Fruit fly (Drosophila melanogaster): ENCODE measurements around the gene CG15369.

CG15369 gene

dm6 chrX:9210787-9211186, 5.9 kb upstream of the CG15369 start, which contains the start of gene SmydA-9:
TSS of gene SmydA-9 (minus strand) at chrX:9210887.
- TF ChIP-seq h (optimal IDR thresholded peaks at IDR 0.05) (no peak), insv (optimal IDR thresholded peaks at IDR 0.05) (no peak), ttk (optimal IDR thresholded peaks at IDR 0.05) (no peak), Sin3A (optimal IDR thresholded peaks at IDR 0.05) (no peak), psq (optimal IDR thresholded peaks at IDR 0.05) (no peak), Myc (optimal IDR thresholded peaks at IDR 0.05) (no peak)

- no peak for TF ChIP-seq ttk (optimal IDR thresholded peaks at IDR 0.05)
- TF ChIP-seq Myc (optimal IDR thresholded peaks at IDR 0.05), result no peak
- no peak for TF ChIP-seq h (optimal IDR thresholded peaks at IDR 0.05)
- TF ChIP-seq psq (optimal IDR thresholded peaks at IDR 0.05), result no peak
- no peak for TF ChIP-seq insv (optimal IDR thresholded peaks at IDR 0.05)
- TF ChIP-seq Sin3A (optimal IDR thresholded peaks at IDR 0.05), result no peak
These were observed 2.1 kb upstream of the CG15369 start, which contains the start of gene Obp8a for dm6 chrX:9214576-9214975. TSS of gene Obp8a (plus strand) at chrX:9214876.

dm6 chrX:9215485-9215884, 1.2 kb upstream of the CG15369 start, which contains the start of gene CG15368:
TSS of gene CG15368 (plus strand) at chrX:9215785.
- no peak for TF ChIP-seq Myc (optimal IDR thresholded peaks at IDR 0.05)
- TF ChIP-seq Sin3A (optimal IDR thresholded peaks at IDR 0.05), result no peak
- TF ChIP-seq insv (optimal IDR thresholded peaks at IDR 0.05), result no peak
- no peak for TF ChIP-seq psq (optimal IDR thresholded peaks at IDR 0.05)
- TF ChIP-seq h (optimal IDR thresholded peaks at IDR 0.05), result no peak
- no peak for TF ChIP-seq ttk (optimal IDR thresholded peaks at IDR 0.05)

dm6 chrX:9220434-9220833, 3.8 kb downstream of the CG15369 start:
- TF ChIP-seq ttk (optimal IDR thresholded peaks at IDR 0.05) (no peak), h (optimal IDR thresholded peaks at IDR 0.05) (no peak), insv (optimal IDR thresholded peaks at IDR 0.05) (no peak), Myc (optimal IDR thresholded peaks at IDR 0.05) (no peak), Sin3A (optimal IDR thresholded peaks at IDR 0.05) (no peak), psq (optimal IDR thresholded peaks at IDR 0.05) (no peak)

dm6 chrX:9223182-9223581, 6.5 kb downstream of the CG15369 start, which contains the start of gene t:
TSS of gene t (minus strand) at chrX:9223257.
- no peak for TF ChIP-seq ttk (optimal IDR thresholded peaks at IDR 0.05)
- no peak for TF ChIP-seq h (optimal IDR thresholded peaks at IDR 0.05)
- TF ChIP-seq Sin3A (optimal IDR thresholded peaks at IDR 0.05), result no peak
- no peak for TF ChIP-seq psq (optimal IDR thresholded peaks at IDR 0.05)
- no peak for TF ChIP-seq Myc (optimal IDR thresholded peaks at IDR 0.05)
- no peak for TF ChIP-seq insv (optimal IDR thresholded peaks at IDR 0.05)

dm6 chrX:9224423-9224822, 7.8 kb downstream of the CG15369 start:
- TF ChIP-seq ttk (optimal IDR thresholded peaks at IDR 0.05) (no peak), Sin3A (optimal IDR thresholded peaks at IDR 0.05) (no peak), psq (optimal IDR thresholded peaks at IDR 0.05) (no peak), insv (optimal IDR thresholded peaks at IDR 0.05) (no peak)

- TF ChIP-seq psq (optimal IDR thresholded peaks at IDR 0.05) (no peak), Myc (optimal IDR thresholded peaks at IDR 0.05) (no peak), ttk (optimal IDR thresholded peaks at IDR 0.05) (no peak), insv (optimal IDR thresholded peaks at IDR 0.05) (no peak), Sin3A (optimal IDR thresholded peaks at IDR 0.05) (no peak), h (optimal IDR thresholded peaks at IDR 0.05) (no peak)
These were observed 8.5 kb downstream of the CG15369 start, which contains the start of gene CG15370 for dm6 chrX:9225137-9225536. TSS of gene CG15370 (plus strand) at chrX:9225437.

dm6 chrX:9226837-9227236, 10.2 kb downstream of the CG15369 start, which contains the start of gene Gr8a:
TSS of gene Gr8a (plus strand) at chrX:9227137.
- TF ChIP-seq ttk (optimal IDR thresholded peaks at IDR 0.05), result no peak
- no peak for TF ChIP-seq Myc (optimal IDR thresholded peaks at IDR 0.05)
- no peak for TF ChIP-seq h (optimal IDR thresholded peaks at IDR 0.05)
- TF ChIP-seq insv (optimal IDR thresholded peaks at IDR 0.05), result no peak
- no peak for TF ChIP-seq psq (optimal IDR thresholded peaks at IDR 0.05)
- TF ChIP-seq Sin3A (optimal IDR thresholded peaks at IDR 0.05), result no peak

dm6 chrX:9232199-9232598, 15.5 kb downstream of the CG15369 start, which contains the start of gene CG12121:
TSS of gene CG12121 (minus strand) at chrX:9232378.
- TF ChIP-seq ttk (optimal IDR thresholded peaks at IDR 0.05) (no peak), h (optimal IDR thresholded peaks at IDR 0.05) (no peak), Myc (optimal IDR thresholded peaks at IDR 0.05) (no peak), insv (optimal IDR thresholded peaks at IDR 0.05) (no peak), psq (optimal IDR thresholded peaks at IDR 0.05) (no peak), Sin3A (optimal IDR thresholded peaks at IDR 0.05) (no peak)

dm6 chrX:9236485-9236884, 19.8 kb downstream of the CG15369 start, which contains the start of gene Ir8a:
TSS of gene Ir8a (minus strand) at chrX:9236585.
- no peak for TF ChIP-seq ttk (optimal IDR thresholded peaks at IDR 0.05)
- TF ChIP-seq h (optimal IDR thresholded peaks at IDR 0.05), result no peak
- no peak for TF ChIP-seq insv (optimal IDR thresholded peaks at IDR 0.05)
- no peak for TF ChIP-seq Sin3A (optimal IDR thresholded peaks at IDR 0.05)
- no peak for TF ChIP-seq psq (optimal IDR thresholded peaks at IDR 0.05)
- TF ChIP-seq Myc (optimal IDR thresholded peaks at IDR 0.05), result no peak

- TF ChIP-seq ttk (optimal IDR thresholded peaks at IDR 0.05) (no peak), Myc (optimal IDR thresholded peaks at IDR 0.05) (no peak), Sin3A (optimal IDR thresholded peaks at IDR 0.05) (no peak)
These were observed 26.8 kb downstream of the CG15369 start, which contains the start of the genes mxc and Larp7 for dm6 chrX:9243417-9243884. TSS of gene mxc (minus strand) at chrX:9243467. TSS of gene Larp7 (plus strand) at chrX:9243817.

dm6 chrX:9247171-9247783, 30.6 kb downstream of the CG15369 start, which contains the start of the genes amx and Dsor1:
TSS of gene amx (minus strand) at chrX:9247336.
TSS of gene Dsor1 (plus strand) at chrX:9247342.
- TF ChIP-seq h (optimal IDR thresholded peaks at IDR 0.05) (no peak), Myc (optimal IDR thresholded peaks at IDR 0.05) (no peak), Sin3A (optimal IDR thresholded peaks at IDR 0.05) (no peak), insv (optimal IDR thresholded peaks at IDR 0.05) (no peak), ttk (optimal IDR thresholded peaks at IDR 0.05) (no peak), psq (optimal IDR thresholded peaks at IDR 0.05) (no peak)

Data from Kc167 (cell line).